Worm (Caenorhabditis elegans): ENCODE results near the gene C36A4.11.

Gene C36A4.11

ce11 chrIII:3876197-3876897 is 36.0 kb downstream of the C36A4.11 start:
- TF ChIP-seq elt-2 (tag; optimal IDR thresholded peaks at IDR 0.05), result peak; percentile 61
- peak; percentile 60 for TF ChIP-seq pqm-1 (tag; optimal IDR thresholded peaks at IDR 0.05)
- TF ChIP-seq nhr-25 (tag; optimal IDR thresholded peaks at IDR 0.05), result peak; percentile 47
- no peak for TF ChIP-seq unc-62 (GFP tag; optimal IDR thresholded peaks at IDR 0.05)

ce11 chrIII:3878986-3879756 is 38.8 kb downstream of the C36A4.11 start:
- TF ChIP-seq pha-4 (tag; optimal IDR thresholded peaks at IDR 0.05) (peak; percentile 26), egl-5 (tag; optimal IDR thresholded peaks at IDR 0.05) (no peak), egl-27 (tag; optimal IDR thresholded peaks at IDR 0.05) (no peak), ceh-16 (tag; optimal IDR thresholded peaks at IDR 0.05) (no peak), pqm-1 (tag; optimal IDR thresholded peaks at IDR 0.05) (no peak), ztf-11 (tag; optimal IDR thresholded peaks at IDR 0.05) (no peak), sea-2 (GFP tag; optimal IDR thresholded peaks at IDR 0.05) (no peak), nfya-1 (tag; optimal IDR thresholded peaks at IDR 0.05; ENCODE audit: insufficient read depth) (no peak)

DNA sequence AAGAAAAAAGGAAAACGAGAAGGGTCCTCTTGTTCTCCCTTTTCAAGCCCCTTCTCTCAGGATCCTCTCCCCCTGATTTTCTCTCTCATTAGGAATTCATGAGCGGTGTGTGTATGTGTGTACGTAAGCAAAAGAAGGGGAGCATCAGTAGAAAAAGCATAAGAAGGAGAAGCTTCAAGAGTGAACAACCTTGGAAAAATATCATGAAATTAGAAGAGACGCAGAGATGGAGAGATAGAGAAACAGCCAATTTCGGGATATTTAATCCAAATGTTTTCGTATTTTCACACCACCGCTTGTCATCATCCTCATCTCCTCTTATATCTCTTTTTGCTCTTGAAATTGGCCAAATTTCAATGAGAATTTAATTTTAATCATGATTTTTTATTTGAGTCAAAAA is 42.8 kb downstream of the C36A4.11 start:
- TF ChIP-seq fkh-2 (tag; optimal IDR thresholded peaks at IDR 0.05) (no peak), tbx-2 (tag; optimal IDR thresholded peaks at IDR 0.05) (no peak), nhr-77 (tag; optimal IDR thresholded peaks at IDR 0.05) (no peak)

- TF ChIP-seq ztf-4 (tag; optimal IDR thresholded peaks at IDR 0.05) (no peak), lin-15B (tag; optimal IDR thresholded peaks at IDR 0.05) (peak; percentile 96), nhr-11 (tag; optimal IDR thresholded peaks at IDR 0.05) (no peak), egl-5 (tag; optimal IDR thresholded peaks at IDR 0.05) (no peak), hmg-11 (tag; optimal IDR thresholded peaks at IDR 0.05) (no peak), elt-2 (tag; optimal IDR thresholded peaks at IDR 0.05) (peak; percentile 66), nhr-25 (tag; optimal IDR thresholded peaks at IDR 0.05) (peak; percentile 53), ceh-28 (tag; optimal IDR thresholded peaks at IDR 0.05) (no peak), nfya-1 (tag; optimal IDR thresholded peaks at IDR 0.05; ENCODE audit: insufficient read depth) (peak; percentile 35), lin-39 (tag; optimal IDR thresholded peaks at IDR 0.05) (no peak), pqm-1 (tag; optimal IDR thresholded peaks at IDR 0.05) (peak; percentile 38), nhr-23 (tag; optimal IDR thresholded peaks at IDR 0.05) (peak; percentile 43), pha-4 (tag; optimal IDR thresholded peaks at IDR 0.05) (peak; percentile 79), nhr-76 (tag; optimal IDR thresholded peaks at IDR 0.05) (no peak)
Observed at ce11 chrIII:3887586-3887985, 47.2 kb downstream of the C36A4.11 start.

DNA sequence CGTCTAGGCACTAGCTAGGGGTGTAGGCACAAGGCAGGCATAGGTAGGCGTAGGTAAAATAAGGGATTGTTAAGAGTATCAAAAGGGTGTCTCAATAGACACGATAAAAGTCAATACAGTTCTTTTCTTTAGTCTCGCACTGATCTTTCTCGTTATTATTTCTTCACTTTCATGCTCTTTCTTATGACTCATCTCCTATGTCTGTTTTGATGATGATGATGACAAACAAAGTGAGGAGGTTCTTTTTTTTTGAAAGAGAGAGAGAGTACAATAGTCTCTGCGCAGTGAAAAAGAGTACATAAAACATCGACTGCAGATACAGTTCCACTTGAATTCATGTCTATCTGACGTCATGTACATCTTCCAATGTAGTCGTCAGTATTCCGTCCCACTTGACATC is 49.5 kb downstream of the C36A4.11 start:
- TF ChIP-seq pha-4 (tag; optimal IDR thresholded peaks at IDR 0.05) (peak; percentile 82), ztf-4 (tag; optimal IDR thresholded peaks at IDR 0.05) (no peak)
